Worm (Caenorhabditis elegans) whole organism, young adult: ENCODE results near the gene gcna-1.

Source experiments
- B0035.1 ChIP-seq: sonication (generic microtip); optimal IDR thresholded peaks from 2 replicates; lab custom pipeline; 2016; ENCODE audit warnings: missing genetic modification characterization, mild to moderate bottlenecking, missing compliant biosample characterization, missing genotype, missing genetic modification reagents
- C17E4.6 ChIP-seq: fragments of 200-800 bp; sonication (Bioruptor generic); IDR thresholded peaks from 2 replicates; pipeline ENCODE4 v1.3.6; 2022; ENCODE audit warnings: missing genetic modification reagents, missing genetic modification characterization, missing compliant biosample characterization
- D2030.7 ChIP-seq: fragments of 200-800 bp; sonication (Bioruptor generic); IDR thresholded peaks from 2 replicates; pipeline ENCODE4 v1.3.6; 2022; ENCODE audit warnings: missing genetic modification reagents, missing genetic modification characterization, missing compliant biosample characterization
- F33H1.4 ChIP-seq: fragments of 200-800 bp; sonication (Bioruptor generic); IDR thresholded peaks from 2 replicates; pipeline ENCODE4 v1.3.6; 2022; ENCODE audit warnings: missing genetic modification reagents, missing genetic modification characterization, missing compliant biosample characterization
- K12H6.12 ChIP-seq: fragments of 200-800 bp; sonication (Bioruptor generic); optimal IDR thresholded peaks from 2 replicates; lab custom pipeline; 2018; ENCODE audit warnings: mild to moderate bottlenecking, missing genetic modification characterization, missing compliant biosample characterization
- Y53G8AR.9 ChIP-seq: fragments of 200-800 bp; sonication (Bioruptor generic); conservative IDR thresholded peaks from 2 replicates; pipeline ENCODE4 v1.3.6; 2022; ENCODE audit warnings: missing genetic modification reagents, missing genetic modification characterization, missing compliant biosample characterization
- akir-1 ChIP-seq: fragments of 200-800 bp; sonication (Bioruptor generic); optimal IDR thresholded peaks from 2 replicates; lab custom pipeline; 2018; ENCODE audit warnings: mild to moderate bottlenecking, missing genetic modification characterization, moderate library complexity, missing compliant biosample characterization
- aptf-2 ChIP-seq: fragments of 200-800 bp; sonication (Bioruptor generic); conservative IDR thresholded peaks from 2 replicates; pipeline ENCODE4 v1.3.6; 2022; ENCODE audit warnings: missing genetic modification reagents, missing genetic modification characterization, missing compliant biosample characterization
- attf-3 ChIP-seq: fragments of 200-800 bp; sonication (Bioruptor generic); conservative IDR thresholded peaks from 2 replicates; pipeline ENCODE4 v1.3.6; 2022; ENCODE audit warnings: missing genetic modification reagents, missing genetic modification characterization, missing compliant biosample characterization
- attf-6 ChIP-seq: fragments of 200-800 bp; sonication (Bioruptor generic); IDR thresholded peaks from 2 replicates; pipeline ENCODE4 v1.3.6; 2022; ENCODE audit warnings: missing genetic modification reagents, missing genetic modification characterization, missing compliant biosample characterization
- cebp-2 ChIP-seq: fragments of 200-800 bp; sonication (Bioruptor generic); IDR thresholded peaks from 2 replicates; pipeline ENCODE4 v1.3.6; 2022; ENCODE audit warnings: missing genetic modification characterization, missing compliant biosample characterization
- ceh-100 ChIP-seq: fragments of 200-800 bp; sonication (Bioruptor generic); IDR thresholded peaks from 2 replicates; pipeline ENCODE4 v1.3.6; 2022; ENCODE audit warnings: missing genetic modification reagents, missing genetic modification characterization, missing compliant biosample characterization
- ceh-40 ChIP-seq: fragments of 200-800 bp; sonication (Bioruptor generic); IDR thresholded peaks from 2 replicates; pipeline ENCODE4 v1.3.6; 2022; ENCODE audit warnings: missing genetic modification characterization, missing compliant biosample characterization
- ceh-79 ChIP-seq: sonication (generic microtip); optimal IDR thresholded peaks from 2 replicates; lab custom pipeline; 2017; ENCODE audit warnings: mild to moderate bottlenecking, missing genetic modification characterization, missing compliant biosample characterization
- dox-1 ChIP-seq: fragments of 200-800 bp; sonication (Bioruptor generic); IDR thresholded peaks from 2 replicates; pipeline ENCODE4 v1.3.6; 2022; ENCODE audit warnings: missing genetic modification reagents, missing genetic modification characterization, missing compliant biosample characterization
- dpl-1 ChIP-seq: fragments of 150-350 bp; optimal IDR thresholded peaks from 2 replicates; lab custom pipeline; 2014; ENCODE audit warnings: missing biosample characterization, missing genetic modification reagents, missing genetic modification characterization
- efl-1 ChIP-seq: fragments of 150-350 bp; optimal IDR thresholded peaks from 2 replicates; lab custom pipeline; 2014; ENCODE audit warnings: missing biosample characterization, missing genetic modification reagents, missing genetic modification characterization
- egrh-3 ChIP-seq: fragments of 200-800 bp; sonication (Bioruptor generic); IDR thresholded peaks from 2 replicates; pipeline ENCODE4 v1.3.6; 2022; ENCODE audit warnings: missing genetic modification reagents, missing genetic modification characterization, missing compliant biosample characterization
- ekl-4 ChIP-seq: fragments of 200-800 bp; sonication (Bioruptor generic); IDR thresholded peaks from 2 replicates; pipeline ENCODE4 v1.3.6; 2022; ENCODE audit warnings: missing genetic modification reagents, missing genetic modification characterization, missing compliant biosample characterization
- him-1 ChIP-seq: sonication (generic microtip); optimal IDR thresholded peaks from 2 replicates; lab custom pipeline; 2016; ENCODE audit warnings: missing genotype, missing genetic modification reagents, missing genetic modification characterization, missing compliant biosample characterization
- hmg-1.2 ChIP-seq: fragments of 200-800 bp; sonication (Bioruptor generic); IDR thresholded peaks from 2 replicates; pipeline ENCODE4 v1.3.6; 2022; ENCODE audit warnings: missing genetic modification reagents, missing genetic modification characterization, missing compliant biosample characterization
- hmg-20 ChIP-seq: fragments of 200-800 bp; sonication (Bioruptor generic); IDR thresholded peaks from 2 replicates; pipeline ENCODE4 v1.3.6; 2022; ENCODE audit warnings: missing genetic modification reagents, missing genetic modification characterization, missing compliant biosample characterization
- hsf-1 ChIP-seq: fragments of 200-800 bp; sonication (Bioruptor generic); IDR thresholded peaks from 2 replicates; pipeline ENCODE4 v1.3.6; 2022; ENCODE audit warnings: missing genetic modification reagents, missing genetic modification characterization, missing compliant biosample characterization
- lin-54 ChIP-seq: fragments of 200-800 bp; sonication (Bioruptor generic); optimal IDR thresholded peaks from 2 replicates; lab custom pipeline; 2018; ENCODE audit warnings: mild to moderate bottlenecking, missing genetic modification characterization, missing compliant biosample characterization
- lsl-1 ChIP-seq: fragments of 200-800 bp; sonication (Bioruptor generic); optimal IDR thresholded peaks from 2 replicates; lab custom pipeline; 2018; ENCODE audit warnings: mild to moderate bottlenecking, missing genetic modification characterization, moderate library complexity, missing compliant biosample characterization
- madf-6 ChIP-seq: fragments of 200-800 bp; sonication (Bioruptor generic); IDR thresholded peaks from 2 replicates; pipeline ENCODE4 v1.3.6; 2022; ENCODE audit warnings: missing genetic modification reagents, missing genetic modification characterization, missing compliant biosample characterization
- madf-8 ChIP-seq: fragments of 200-800 bp; sonication (Bioruptor generic); conservative IDR thresholded peaks from 2 replicates; pipeline ENCODE4 v1.3.6; 2022; ENCODE audit warnings: missing genetic modification reagents, missing genetic modification characterization, missing compliant biosample characterization
- mcd-1 ChIP-seq: fragments of 200-800 bp; sonication (Bioruptor generic); IDR thresholded peaks from 2 replicates; pipeline ENCODE4 v1.3.6; 2022; ENCODE audit warnings: missing genetic modification reagents, missing genetic modification characterization, missing compliant biosample characterization
- nfya-2 ChIP-seq: fragments of 200-800 bp; sonication (Bioruptor generic); IDR thresholded peaks from 2 replicates; pipeline ENCODE4 v1.3.6; 2022; ENCODE audit warnings: missing genetic modification reagents, missing genetic modification characterization, missing compliant biosample characterization
- nfyb-1 ChIP-seq: fragments of 200-800 bp; sonication (Bioruptor generic); IDR thresholded peaks from 2 replicates; pipeline ENCODE4 v1.3.6; 2022; ENCODE audit warnings: missing genetic modification reagents, missing genetic modification characterization, missing compliant biosample characterization
- pha-4 ChIP-seq: fragments of 150-350 bp; sonication (generic microtip); optimal IDR thresholded peaks from 2 replicates; lab custom pipeline; 2014; ENCODE audit warnings: missing biosample characterization, missing genetic modification reagents, missing genetic modification characterization
- rcor-1 ChIP-seq: fragments of 200-800 bp; sonication (Bioruptor generic); IDR thresholded peaks from 2 replicates; pipeline ENCODE4 v1.3.6; 2022; ENCODE audit warnings: missing genetic modification reagents, missing genetic modification characterization, missing compliant biosample characterization
- snpc-1.3 ChIP-seq: sonication (generic microtip); optimal IDR thresholded peaks from 2 replicates; lab custom pipeline; 2017; ENCODE audit warnings: missing genetic modification characterization, mild to moderate bottlenecking, missing compliant biosample characterization, antibody characterized with exemption, moderate library complexity, missing genotype, missing genetic modification reagents; ENCODE audit not compliant: insufficient read depth
- sptf-2 ChIP-seq: fragments of 200-800 bp; sonication (Bioruptor generic); optimal IDR thresholded peaks from 2 replicates; lab custom pipeline; 2018; ENCODE audit warnings: mild to moderate bottlenecking, missing genetic modification characterization, missing compliant biosample characterization
- tbp1 ChIP-seq: fragments of 200-800 bp; sonication (Bioruptor generic); optimal IDR thresholded peaks from 2 replicates; lab custom pipeline; 2018; ENCODE audit warnings: mild to moderate bottlenecking, missing genetic modification characterization, missing compliant biosample characterization
- tbx-9 ChIP-seq: sonication (generic microtip); optimal IDR thresholded peaks from 2 replicates; lab custom pipeline; 2016; ENCODE audit warnings: borderline replicate concordance, missing genetic modification characterization, inconsistent platforms, missing compliant biosample characterization
- unc-130 ChIP-seq: sonication (generic microtip); optimal IDR thresholded peaks from 2 replicates; lab custom pipeline; 2016; ENCODE audit warnings: missing genetic modification reagents, missing genetic modification characterization, missing compliant biosample characterization
- xnd-1 ChIP-seq: sonication (generic microtip); optimal IDR thresholded peaks from 2 replicates; lab custom pipeline; 2016; ENCODE audit warnings: missing genotype, missing genetic modification reagents, missing genetic modification characterization, missing compliant biosample characterization
- ztf-18 ChIP-seq: sonication (generic microtip); optimal IDR thresholded peaks from 2 replicates; lab custom pipeline; 2016; ENCODE audit warnings: missing genotype, mild to moderate bottlenecking, missing genetic modification characterization, missing compliant biosample characterization
- ztf-28 ChIP-seq: fragments of 200-800 bp; sonication (Bioruptor generic); IDR thresholded peaks from 2 replicates; pipeline ENCODE4 v1.3.6; 2022; ENCODE audit warnings: missing genetic modification reagents, missing genetic modification characterization, missing compliant biosample characterization

gcna-1 gene

ce11 chrIII:6019512-6020209, 10.8 kb upstream of the gcna-1 start, which contains the start of the genes npp-10 and cyk-3:
npp-10 (minus strand) TSS chrIII:6019562.
cyk-3 (plus strand) TSS chrIII:6020159.
- TF ChIP-seq dpl-1 (peak; percentile 5), cebp-2 (GFP tag; lab: Robert Waterston, UW) (no peak), ztf-28 (GFP tag; lab: Robert Waterston, UW) (no peak), aptf-2 (GFP tag; lab: Robert Waterston, UW) (no peak), B0035.1 (tag; lab: Kevin White, UChicago) (no peak), snpc-1.3 (tag; lab: Kevin White, UChicago) (peak; percentile 2), sptf-2 (GFP tag; lab: Kevin White, UChicago) (no peak), D2030.7 (GFP tag; lab: Robert Waterston, UW) (0 out of 2 replicates have a peak, but pooled peaks have one; percentile 0), K12H6.12 (tag; lab: Kevin White, UChicago) (no peak), unc-130 (GFP tag; lab: Kevin White, UChicago) (no peak), pha-4 (tag; lab: Kevin White, UChicago) (no peak), tbp1 (GFP tag; lab: Kevin White, UChicago) (no peak), madf-8 (GFP tag; lab: Robert Waterston, UW) (no peak; the same call in 1 of the 2 replicates), Y53G8AR.9 (GFP tag; lab: Robert Waterston, UW) (no peak), dox-1 (GFP tag; lab: Robert Waterston, UW) (peak; percentile 47; the same call in 1 of the 2 replicates), ztf-18 (no peak), F33H1.4 (0 out of 2 replicates have a peak, but pooled peaks have one; percentile 6), nfya-2 (GFP tag; lab: Robert Waterston, UW) (no peak), efl-1 (GFP tag; lab: Kevin White, UChicago) (peak; percentile 76), lin-54 (GFP tag; lab: Kevin White, UChicago) (peak; percentile 30), tbx-9 (tag; lab: Kevin White, UChicago) (no peak), akir-1 (no peak), lsl-1 (GFP tag; lab: Kevin White, UChicago) (peak; percentile 52), rcor-1 (GFP tag; lab: Robert Waterston, UW) (no peak), hmg-1.2 (GFP tag; lab: Robert Waterston, UW) (peak; percentile 98), hmg-20 (GFP tag; lab: Robert Waterston, UW) (no peak), attf-3 (GFP tag; lab: Robert Waterston, UW) (no peak), xnd-1 (peak; percentile 6), mcd-1 (peak; percentile 92), madf-6 (peak; percentile 52; the same call in 1 of the 2 replicates), ceh-79 (tag; lab: Kevin White, UChicago) (no peak), attf-6 (GFP tag; lab: Robert Waterston, UW) (no peak), ceh-40 (GFP tag; lab: Robert Waterston, UW) (no peak)

ce11 chrIII:6013027-6013426, 4.1 kb upstream of the gcna-1 start:
- peak; percentile 29; the same call in 1 of the 2 replicates for TF ChIP-seq egrh-3
- TF ChIP-seq dox-1 (GFP tag; lab: Robert Waterston, UW), result 0 out of 2 replicates have a peak, but pooled peaks have one; percentile 26
- TF ChIP-seq mcd-1, result peak; percentile 59
- TF ChIP-seq hsf-1, result peak; percentile 47; the same call in 1 of the 2 replicates
- TF ChIP-seq ceh-100, result peak; percentile 72
- TF ChIP-seq nfyb-1 (GFP tag; lab: Robert Waterston, UW), result 0 out of 2 replicates have a peak, but pooled peaks have one; percentile 28
- peak; percentile 26; the same call in 1 of the 2 replicates for TF ChIP-seq madf-6
- peak; percentile 45; the same call in 1 of the 2 replicates for TF ChIP-seq C17E4.6 (GFP tag; lab: Robert Waterston, UW)
- 0 out of 2 replicates have a peak, but pooled peaks have one; percentile 13 for TF ChIP-seq ekl-4 (GFP tag; lab: Robert Waterston, UW)
- TF ChIP-seq him-1 (tag; lab: Kevin White, UChicago), result peak; percentile 84
